Worm (Caenorhabditis elegans) whole organism, mixed stage, embryonic: ENCODE data around the gene fard-1.

Experiments
- lsy-2 ChIP-seq: fragments of 150-350 bp; optimal IDR thresholded peaks from 2 replicates; lab custom pipeline; 2014; ENCODE audit warnings: missing biosample characterization, missing genetic modification characterization
- nhr-28 ChIP-seq: fragments of 150-350 bp; optimal IDR thresholded peaks from 2 replicates; lab custom pipeline; 2014; ENCODE audit warnings: missing biosample characterization, missing genetic modification characterization
- sptf-1 ChIP-seq: sonication (generic microtip); optimal IDR thresholded peaks from 2 replicates; lab custom pipeline; 2017; ENCODE audit warnings: mild to moderate bottlenecking, missing genetic modification characterization, moderate library complexity, missing compliant biosample characterization
- unc-62 ChIP-seq: fragments of 150-350 bp; optimal IDR thresholded peaks from 2 replicates; lab custom pipeline; 2014; ENCODE audit warnings: missing biosample characterization, missing genetic modification reagents, missing genetic modification characterization
- ztf-11 ChIP-seq: fragments of 150-350 bp; optimal IDR thresholded peaks from 2 replicates; lab custom pipeline; 2014; ENCODE audit warnings: missing biosample characterization, missing genetic modification characterization

ce11 chrX:2966252-2966651 is 33.1 kb downstream of the fard-1 start:
- TF ChIP-seq nhr-28 (tag; lab: Kevin White, UChicago) (no peak), ztf-11 (tag; lab: Kevin White, UChicago) (no peak), unc-62 (GFP tag; lab: Kevin White, UChicago) (no peak), sptf-1 (tag; lab: Kevin White, UChicago) (no peak), lsy-2 (tag; lab: Kevin White, UChicago) (no peak)
